Worm (Caenorhabditis elegans) whole organism, mixed stage, embryonic: ENCODE data around the gene xbx-4.

ENCODE experiments used
- elt-1 ChIP-seq: sonication (generic microtip); optimal IDR thresholded peaks from 2 replicates; lab custom pipeline; 2017; ENCODE audit warnings: missing genetic modification characterization, mild to moderate bottlenecking, missing compliant biosample characterization, antibody characterized with exemption, moderate library complexity, borderline replicate concordance; ENCODE audit not compliant: insufficient read depth
- nhr-76 ChIP-seq: sonication (generic microtip); optimal IDR thresholded peaks from 2 replicates; lab custom pipeline; 2017; ENCODE audit warnings: missing biosample characterization, missing genetic modification characterization
- tbx-8 ChIP-seq: fragments of 200-800 bp; sonication (Bioruptor generic); optimal IDR thresholded peaks from 2 replicates; lab custom pipeline; 2018; ENCODE audit warnings: mild to moderate bottlenecking, missing genetic modification characterization, moderate library complexity, missing compliant biosample characterization
- unc-62 ChIP-seq: fragments of 150-350 bp; optimal IDR thresholded peaks from 2 replicates; lab custom pipeline; 2014; ENCODE audit warnings: missing biosample characterization, missing genetic modification reagents, missing genetic modification characterization

DNA sequence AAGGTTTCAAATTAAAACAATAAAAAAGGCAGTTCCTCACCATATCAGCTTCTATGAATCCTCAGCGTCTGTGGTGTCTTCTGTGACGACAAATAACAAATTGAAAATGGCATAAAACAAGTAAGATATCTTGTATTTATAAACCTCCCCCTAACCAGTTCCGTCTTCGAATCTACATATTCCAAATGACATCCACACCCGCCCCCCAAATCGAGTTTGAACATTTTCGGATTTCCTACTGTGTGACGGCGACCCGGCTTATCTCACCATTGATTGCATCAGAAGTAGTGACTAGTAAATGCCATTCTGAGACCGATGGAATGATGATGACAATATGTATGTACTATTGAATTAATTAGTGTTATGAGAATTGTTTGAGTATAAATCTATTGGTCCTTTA lies 14.3 kb downstream of the xbx-4 start, which contains the start of gene grl-20:
- no peak for TF ChIP-seq unc-62
- TF ChIP-seq elt-1 (tag; lab: Kevin White, UChicago), result no peak
- TF ChIP-seq tbx-8 (GFP tag; lab: Kevin White, UChicago), result no peak
- TF ChIP-seq nhr-76, result no peak
